Fruit fly (Drosophila melanogaster) ovary, adult (tissue): ENCODE data around the gene CG5104.
"Not testable (repeated sequence)": the region's sequence is repeated elsewhere in the genome, so short reads cannot be mapped to it uniquely, and the experiment has no call there.

Experiments
- CG17801 ChIP-seq: fragments of 200-800 bp; optimal IDR thresholded peaks from 2 replicates; lab custom pipeline; 2019; ENCODE audit warnings: missing biosample characterization, mild to moderate bottlenecking, missing genetic modification characterization, moderate library complexity; ENCODE audit not compliant: partially characterized antibody

Gene CG5104

DNA sequence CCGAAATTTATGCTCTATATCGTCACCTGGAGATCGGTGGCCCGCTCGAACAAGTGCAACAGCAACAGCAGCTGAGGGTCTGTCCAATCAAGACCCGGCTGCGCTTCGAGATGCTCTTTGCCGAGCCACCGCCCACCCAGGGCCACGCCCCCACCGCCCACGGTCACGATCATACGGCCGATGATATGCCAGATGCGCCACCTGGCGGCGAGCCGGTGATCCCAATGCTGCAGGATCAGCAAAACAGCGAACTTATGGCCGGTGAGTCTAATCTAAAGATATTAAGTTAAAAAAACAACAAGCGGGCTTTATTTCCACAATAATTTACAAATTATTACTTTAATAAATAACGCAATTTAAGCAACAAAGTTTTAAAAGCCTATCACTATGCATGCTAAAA, 22.6 kb upstream of the CG5104 start:
- TF ChIP-seq CG17801 (GFP tag; lab: Kevin White, UChicago) = no peak

DNA sequence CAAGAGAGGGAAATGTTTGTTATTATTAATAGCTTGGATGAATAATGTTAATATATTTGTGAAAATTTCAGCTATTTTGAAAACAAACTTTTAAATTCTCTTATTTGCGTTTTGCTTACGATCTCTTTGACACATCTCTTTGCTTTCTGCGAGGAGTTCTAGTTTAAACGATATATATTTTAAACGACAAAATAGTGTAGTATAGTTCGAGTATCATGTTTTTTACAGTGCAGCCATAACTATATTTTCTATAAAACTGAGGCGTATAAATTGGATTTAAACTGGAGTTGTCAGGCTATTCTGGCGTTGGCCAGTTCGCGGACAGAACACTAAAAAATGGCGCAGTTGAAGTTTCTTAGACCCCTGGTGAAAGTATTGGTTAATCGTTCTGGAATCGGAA, 21.3 kb upstream of the CG5104 start, which contains the start of gene CG18281:
Gene CG18281 (plus strand): TSS at position 301 of the 400 bp plus-strand sequence.
- not testable (repeated sequence) for TF ChIP-seq CG17801 (GFP tag; lab: Kevin White, UChicago)

- TF ChIP-seq CG17801 (GFP tag; lab: Kevin White, UChicago) = no peak
Measured at dm6 chr3L:20503256-20503655, 17.6 kb upstream of the CG5104 start.

dm6 chr3L:20503886-20504285, 16.9 kb upstream of the CG5104 start, which contains the start of gene CG17637:
CG17637 (plus strand) TSS chr3L:20504186.
- TF ChIP-seq CG17801 (GFP tag; lab: Kevin White, UChicago) = not testable (repeated sequence)

DNA sequence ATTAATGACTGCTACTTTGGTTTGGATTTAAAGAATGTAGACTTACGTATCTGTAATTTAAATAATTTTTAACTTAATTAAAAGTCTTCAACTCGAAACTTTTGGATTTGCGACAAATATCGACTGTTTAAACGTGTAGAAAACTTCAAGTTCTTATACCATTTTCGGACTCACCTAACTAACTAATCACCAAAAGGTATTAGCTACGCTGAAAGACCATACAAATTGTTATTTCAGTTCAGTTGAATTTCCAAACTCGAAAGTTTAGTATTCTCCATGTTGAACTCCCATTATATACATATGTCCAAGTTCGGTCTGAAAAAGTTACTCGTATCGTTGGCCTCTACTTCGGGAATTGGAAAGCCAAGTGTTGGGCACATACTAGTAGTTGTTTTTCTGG, 15.1 kb upstream of the CG5104 start, which contains the start of gene CG5078:
Gene CG5078 (plus strand): TSS at position 301 of the 400 bp plus-strand sequence.
- no peak for TF ChIP-seq CG17801 (GFP tag; lab: Kevin White, UChicago)

- TF ChIP-seq CG17801 (GFP tag; lab: Kevin White, UChicago) = no peak
Measured at dm6 chr3L:20507552-20507951, 13.3 kb upstream of the CG5104 start.

DNA sequence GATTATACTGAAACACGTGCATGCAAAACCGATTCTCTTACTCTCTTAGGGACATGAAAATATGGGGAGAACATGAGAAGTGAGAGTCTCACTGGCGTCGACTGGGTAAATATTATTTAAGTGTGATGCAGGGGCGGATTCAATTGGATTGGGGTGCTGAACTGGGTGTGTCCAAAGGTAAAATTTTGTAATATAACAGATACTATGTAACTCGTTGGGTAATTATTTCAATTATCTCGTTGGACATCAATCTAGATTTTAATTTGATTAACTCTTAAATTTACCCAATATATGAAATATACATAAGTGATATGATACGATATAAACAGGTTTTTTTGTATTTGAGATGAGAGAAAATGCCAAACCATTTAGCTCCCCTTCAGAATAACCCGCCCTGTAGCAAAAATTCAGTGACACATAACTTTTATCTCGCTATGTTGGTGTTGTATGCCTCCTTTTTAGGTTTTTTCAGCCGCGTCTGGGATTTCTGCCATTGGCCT, 12.6 kb upstream of the CG5104 start:
- TF ChIP-seq CG17801 (GFP tag; lab: Kevin White, UChicago) = peak; percentile 85

DNA sequence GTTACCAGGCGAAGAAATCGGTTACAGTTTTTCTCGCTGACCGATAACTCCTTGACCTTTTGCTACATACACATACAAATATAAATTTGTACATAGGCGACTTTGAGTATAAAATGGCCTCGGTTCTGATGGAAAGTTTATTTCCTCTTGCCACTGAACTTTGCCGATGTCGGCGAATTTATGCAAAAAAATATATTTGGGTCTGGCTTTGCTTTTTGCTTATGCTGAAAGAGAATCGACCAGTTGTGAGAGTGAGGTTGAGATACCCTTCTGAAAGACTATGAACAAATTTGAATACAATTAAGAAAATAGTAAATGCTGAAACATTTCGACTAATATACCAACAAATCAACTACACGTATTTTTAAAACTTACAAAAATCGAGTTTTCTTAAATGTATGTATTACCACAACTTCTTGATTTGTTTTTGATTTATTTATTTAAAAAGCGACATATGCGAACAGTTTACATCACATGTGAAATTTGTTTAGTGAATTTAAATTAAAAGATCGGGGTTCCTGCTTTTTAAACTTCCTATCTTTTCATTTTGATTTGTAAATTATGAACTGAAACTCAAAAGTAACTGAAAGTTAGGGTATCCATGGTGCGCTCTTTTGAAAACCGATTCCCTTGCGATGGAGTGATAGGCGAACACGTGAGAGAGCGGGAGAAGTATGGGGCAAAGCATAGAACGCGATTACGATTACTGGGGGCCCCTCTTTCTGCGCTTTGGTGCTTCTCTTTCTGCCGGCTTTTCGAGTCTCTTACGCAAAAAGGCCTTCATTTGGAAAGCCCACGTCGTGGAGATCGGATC, 11.5 kb upstream of the CG5104 start:
- TF ChIP-seq CG17801 (GFP tag; lab: Kevin White, UChicago) = peak; percentile 72

DNA sequence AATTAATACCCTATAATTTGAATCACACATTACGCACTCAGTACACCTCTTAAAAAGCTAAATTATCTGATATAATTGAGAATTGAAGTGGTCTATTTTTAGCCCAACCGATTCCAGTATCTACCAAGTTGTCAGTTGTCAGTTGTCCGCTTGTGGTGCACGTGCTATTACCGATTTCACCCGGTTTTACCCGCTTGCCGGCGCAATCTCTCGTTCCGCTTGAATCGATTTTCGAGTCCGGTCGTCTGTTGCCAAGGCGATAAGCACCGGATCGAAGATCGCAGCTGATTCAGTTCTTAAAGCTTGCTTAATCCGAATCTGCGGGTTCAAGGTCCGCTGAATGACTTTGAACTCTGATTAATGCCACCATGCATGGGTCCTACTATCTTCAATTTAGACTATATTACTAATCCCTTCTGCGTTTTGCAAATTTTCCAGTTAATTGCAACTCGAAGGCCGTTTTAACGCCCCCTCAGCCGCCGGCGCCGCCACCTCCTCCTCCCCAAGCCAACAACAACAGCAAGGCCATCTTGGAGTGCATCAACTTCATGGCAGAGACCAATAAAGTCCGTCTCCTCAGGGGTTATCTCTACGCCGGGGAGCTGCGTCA, 9.2 kb upstream of the CG5104 start:
- no peak for TF ChIP-seq CG17801 (GFP tag; lab: Kevin White, UChicago)

dm6 chr3L:20514101-20514500, 6.7 kb upstream of the CG5104 start:
- no peak for TF ChIP-seq CG17801 (GFP tag; lab: Kevin White, UChicago)

- TF ChIP-seq CG17801 (GFP tag; lab: Kevin White, UChicago) = peak; percentile 71
Measured at dm6 chr3L:20516519-20517178, 4.2 kb upstream of the CG5104 start.

- TF ChIP-seq CG17801 (GFP tag; lab: Kevin White, UChicago) = no peak
Measured at dm6 chr3L:20517179-20517834, 3.5 kb upstream of the CG5104 start.

dm6 chr3L:20517897-20518804, 2.7 kb upstream of the CG5104 start:
- no peak for TF ChIP-seq CG17801 (GFP tag; lab: Kevin White, UChicago)
